Worm (Caenorhabditis elegans) whole organism, L1 larva: ENCODE measurements around the gene F35G2.3.

Experiments used
- F16B12.6 ChIP-seq: fragments of 150-350 bp; optimal IDR thresholded peaks from 2 replicates; lab custom pipeline; 2014; ENCODE audit warnings: missing biosample characterization, missing genetic modification characterization
- ces-1 ChIP-seq: fragments of 150-350 bp; optimal IDR thresholded peaks from 2 replicates; lab custom pipeline; 2014; ENCODE audit warnings: missing biosample characterization, missing genetic modification reagents, missing genetic modification characterization
- efl-3 ChIP-seq: fragments of 200-800 bp; sonication (Bioruptor generic); optimal IDR thresholded peaks from 2 replicates; lab custom pipeline; 2018; ENCODE audit warnings: mild to moderate bottlenecking, missing genetic modification characterization, missing compliant biosample characterization
- lir-3 ChIP-seq: sonication (generic microtip); optimal IDR thresholded peaks from 2 replicates; lab custom pipeline; 2016; ENCODE audit warnings: mild to moderate bottlenecking, missing genetic modification characterization, moderate library complexity, missing compliant biosample characterization; ENCODE audit not compliant: poor library complexity
- nhr-12 ChIP-seq: sonication (generic microtip); optimal IDR thresholded peaks from 2 replicates; lab custom pipeline; 2017; ENCODE audit warnings: missing biosample characterization, missing genetic modification characterization
- nhr-20 ChIP-seq: sonication (generic microtip); optimal IDR thresholded peaks from 2 replicates; lab custom pipeline; 2016; ENCODE audit warnings: mild to moderate bottlenecking, missing genetic modification characterization, missing compliant biosample characterization
- pqm-1 ChIP-seq: sonication (generic microtip); optimal IDR thresholded peaks from 3 replicates; lab custom pipeline; 2017; ENCODE audit warnings: missing biosample characterization, missing genetic modification characterization
- snpc-4 ChIP-seq: fragments of 150-350 bp; optimal IDR thresholded peaks from 2 replicates; lab custom pipeline; 2014; ENCODE audit warnings: missing biosample characterization, missing genetic modification characterization
- swsn-7 ChIP-seq: sonication (generic microtip); optimal IDR thresholded peaks from 2 replicates; lab custom pipeline; 2016; ENCODE audit warnings: missing genetic modification characterization, missing compliant biosample characterization
- tbx-2 ChIP-seq: sonication (generic microtip); optimal IDR thresholded peaks from 2 replicates; lab custom pipeline; 2016; ENCODE audit warnings: missing genetic modification characterization, missing compliant biosample characterization
- zag-1 ChIP-seq: fragments of 150-350 bp; optimal IDR thresholded peaks from 2 replicates; lab custom pipeline; 2014; ENCODE audit warnings: missing biosample characterization, missing genetic modification characterization
- ztf-11 ChIP-seq, 2 experiments: sonication (generic microtip); optimal IDR thresholded peaks; 2 replicates each; lab custom pipeline; 2016 to 2017; ENCODE audit warnings: missing genetic modification characterization in 2 of 2, missing biosample characterization in 1 of 2, missing compliant biosample characterization in 1 of 2

DNA sequence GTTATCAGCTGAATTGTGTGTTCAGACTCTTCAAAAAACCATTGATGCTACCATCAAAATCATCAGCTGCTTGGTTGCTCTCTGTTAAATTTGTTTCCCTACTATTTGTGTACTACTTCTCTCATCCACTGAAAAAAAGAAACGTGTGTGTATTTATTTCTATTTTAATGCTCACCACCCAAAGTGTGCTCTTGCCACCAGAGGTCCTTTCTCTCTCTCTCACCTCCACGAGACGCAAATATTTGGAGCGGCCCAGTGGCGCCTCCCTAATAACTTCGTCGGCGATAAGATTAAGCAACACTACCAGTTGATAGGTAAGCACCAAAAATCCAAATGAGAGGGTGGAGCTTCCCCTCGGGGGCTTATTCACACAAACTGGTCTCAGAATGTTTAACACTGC, 8.6 kb upstream of the F35G2.3 start:
- no peak for TF ChIP-seq zag-1
- no peak for TF ChIP-seq ztf-11 (tag; optimal IDR thresholded peaks at IDR 0.05; lab: Kevin White, UChicago)
- TF ChIP-seq nhr-20 (tag; lab: Kevin White, UChicago) = no peak
- TF ChIP-seq F16B12.6 (tag; lab: Kevin White, UChicago) = no peak
- TF ChIP-seq ces-1 (GFP tag; lab: Kevin White, UChicago) = no peak
- TF ChIP-seq pqm-1 (tag; lab: Kevin White, UChicago) = no peak
- peak; percentile 63 for TF ChIP-seq tbx-2 (tag; lab: Kevin White, UChicago)
- no peak for TF ChIP-seq swsn-7 (tag; lab: Kevin White, UChicago)
- no peak for TF ChIP-seq efl-3 (GFP tag; lab: Kevin White, UChicago)
- TF ChIP-seq lir-3 (tag; lab: Kevin White, UChicago) = no peak
- TF ChIP-seq snpc-4 (tag; lab: Kevin White, UChicago) = no peak
- TF ChIP-seq nhr-12 = no peak
